Worm (Caenorhabditis elegans) whole organism, late embryonic: Measurements from ENCODE around the gene F01D5.10.

Experiments
- C08G9.2 ChIP-seq: sonication (generic microtip); optimal IDR thresholded peaks from 2 replicates; lab custom pipeline; 2016; ENCODE audit warnings: mild to moderate bottlenecking, missing genetic modification characterization, moderate library complexity, missing compliant biosample characterization
- C38D4.7 ChIP-seq: fragments of 200-800 bp; sonication (Bioruptor generic); optimal IDR thresholded peaks from 2 replicates; lab custom pipeline; 2018; ENCODE audit warnings: mild to moderate bottlenecking, missing genetic modification characterization, moderate library complexity, missing compliant biosample characterization
- F13H6.1 ChIP-seq: sonication (generic microtip); optimal IDR thresholded peaks from 2 replicates; lab custom pipeline; 2016; ENCODE audit warnings: missing genetic modification characterization, missing compliant biosample characterization
- K02D7.2 ChIP-seq: sonication (generic microtip); optimal IDR thresholded peaks from 2 replicates; lab custom pipeline; 2017; ENCODE audit warnings: mild to moderate bottlenecking, missing genetic modification characterization, missing compliant biosample characterization
- T23F11.4 ChIP-seq: fragments of 200-800 bp; sonication (Bioruptor generic); optimal IDR thresholded peaks from 2 replicates; lab custom pipeline; 2018; ENCODE audit warnings: mild to moderate bottlenecking, missing genetic modification characterization, missing compliant biosample characterization
- ahr-1 ChIP-seq: sonication (generic microtip); optimal IDR thresholded peaks from 2 replicates; lab custom pipeline; 2016; ENCODE audit warnings: missing genetic modification characterization, missing compliant biosample characterization
- ceh-14 ChIP-seq: sonication (generic microtip); optimal IDR thresholded peaks from 2 replicates; lab custom pipeline; 2016; ENCODE audit warnings: missing genotype, missing genetic modification characterization, missing compliant biosample characterization
- ceh-22 ChIP-seq: sonication (generic microtip); optimal IDR thresholded peaks from 2 replicates; lab custom pipeline; 2017; ENCODE audit warnings: missing biosample characterization, missing genetic modification characterization
- ceh-24 ChIP-seq: sonication (generic microtip); optimal IDR thresholded peaks from 2 replicates; lab custom pipeline; 2016; ENCODE audit warnings: mild to moderate bottlenecking, missing genetic modification characterization, missing compliant biosample characterization
- ceh-34 ChIP-seq: sonication (generic microtip); optimal IDR thresholded peaks from 2 replicates; lab custom pipeline; 2016; ENCODE audit warnings: mild to moderate bottlenecking, missing genetic modification characterization, missing compliant biosample characterization
- ceh-45 ChIP-seq: fragments of 200-800 bp; sonication (Bioruptor generic); IDR thresholded peaks from 2 replicates; pipeline ENCODE4 v1.3.6; 2022; ENCODE audit warnings: missing genetic modification reagents, missing genetic modification characterization, missing compliant biosample characterization
- ceh-6 ChIP-seq: fragments of 200-800 bp; sonication (Bioruptor generic); optimal IDR thresholded peaks from 2 replicates; lab custom pipeline; 2018; ENCODE audit warnings: mild to moderate bottlenecking, missing genetic modification characterization, missing compliant biosample characterization
- che-1 ChIP-seq: sonication (generic microtip); optimal IDR thresholded peaks from 2 replicates; lab custom pipeline; 2016; ENCODE audit warnings: mild to moderate bottlenecking, missing genetic modification characterization, missing compliant biosample characterization
- dmd-4 ChIP-seq: sonication (generic microtip); optimal IDR thresholded peaks from 2 replicates; lab custom pipeline; 2016; ENCODE audit warnings: borderline replicate concordance, missing genetic modification characterization, missing compliant biosample characterization
- dve-1 ChIP-seq: sonication (generic microtip); optimal IDR thresholded peaks from 2 replicates; lab custom pipeline; 2017; ENCODE audit warnings: antibody characterized with exemption, mild to moderate bottlenecking, missing genetic modification characterization, missing compliant biosample characterization
- elt-4 ChIP-seq: sonication (generic microtip); optimal IDR thresholded peaks from 2 replicates; lab custom pipeline; 2016; ENCODE audit warnings: missing genetic modification characterization, missing compliant biosample characterization
- eyg-1 ChIP-seq: sonication (generic microtip); optimal IDR thresholded peaks from 2 replicates; lab custom pipeline; 2016; ENCODE audit warnings: missing genotype, missing genetic modification characterization, missing compliant biosample characterization
- fax-1 ChIP-seq: sonication (generic microtip); optimal IDR thresholded peaks from 2 replicates; lab custom pipeline; 2016; ENCODE audit warnings: missing genotype, missing genetic modification characterization, missing compliant biosample characterization
- fkh-10 ChIP-seq: fragments of 150-350 bp; optimal IDR thresholded peaks from 2 replicates; lab custom pipeline; 2014; ENCODE audit warnings: missing biosample characterization, missing genetic modification reagents, missing genetic modification characterization
- gmeb-2 ChIP-seq: sonication (generic microtip); optimal IDR thresholded peaks from 2 replicates; lab custom pipeline; 2016; ENCODE audit warnings: missing genetic modification characterization, inconsistent platforms, missing compliant biosample characterization
- hlh-6 ChIP-seq: sonication (generic microtip); optimal IDR thresholded peaks from 2 replicates; lab custom pipeline; 2016; ENCODE audit warnings: missing genotype, missing genetic modification characterization, missing compliant biosample characterization
- hlh-8 ChIP-seq: sonication (generic microtip); optimal IDR thresholded peaks from 2 replicates; lab custom pipeline; 2016; ENCODE audit warnings: missing genotype, missing genetic modification characterization, missing compliant biosample characterization
- lim-6 ChIP-seq: sonication (generic microtip); optimal IDR thresholded peaks from 2 replicates; lab custom pipeline; 2016; ENCODE audit warnings: missing genetic modification characterization, missing compliant biosample characterization
- lin-11 ChIP-seq: fragments of 200-800 bp; sonication (Bioruptor generic); optimal IDR thresholded peaks from 2 replicates; lab custom pipeline; 2018; ENCODE audit warnings: mild to moderate bottlenecking, missing genetic modification characterization, missing compliant biosample characterization
- madf-2 ChIP-seq: sonication (generic microtip); optimal IDR thresholded peaks from 2 replicates; lab custom pipeline; 2017; ENCODE audit warnings: missing genetic modification characterization, missing compliant biosample characterization
- mec-3 ChIP-seq: sonication (generic microtip); optimal IDR thresholded peaks from 2 replicates; lab custom pipeline; 2016; ENCODE audit warnings: borderline replicate concordance, missing genetic modification characterization, missing compliant biosample characterization
- nfya-1 ChIP-seq: sonication (generic microtip); optimal IDR thresholded peaks from 2 replicates; lab custom pipeline; 2017; ENCODE audit warnings: missing genetic modification characterization, mild to moderate bottlenecking, missing compliant biosample characterization, antibody characterized with exemption, moderate library complexity
- nhr-11 ChIP-seq: fragments of 150-350 bp; optimal IDR thresholded peaks from 2 replicates; lab custom pipeline; 2014; ENCODE audit warnings: missing biosample characterization, missing genetic modification characterization
- odd-2 ChIP-seq: sonication (generic microtip); optimal IDR thresholded peaks from 2 replicates; lab custom pipeline; 2017; ENCODE audit warnings: antibody characterized with exemption, mild to moderate bottlenecking, missing genetic modification characterization, missing compliant biosample characterization
- pat-9 ChIP-seq: fragments of 200-800 bp; sonication (Bioruptor generic); optimal IDR thresholded peaks from 2 replicates; lab custom pipeline; 2018; ENCODE audit warnings: mild to moderate bottlenecking, missing genetic modification characterization, moderate library complexity, missing compliant biosample characterization
- pax-1 ChIP-seq: fragments of 150-350 bp; optimal IDR thresholded peaks from 2 replicates; lab custom pipeline; 2014; ENCODE audit warnings: missing biosample characterization, missing genetic modification characterization
- pha-2 ChIP-seq: sonication (generic microtip); optimal IDR thresholded peaks from 2 replicates; lab custom pipeline; 2017; ENCODE audit warnings: mild to moderate bottlenecking, missing genetic modification characterization, missing compliant biosample characterization
- pqm-1 ChIP-seq: sonication (generic microtip); optimal IDR thresholded peaks from 2 replicates; lab custom pipeline; 2016; ENCODE audit warnings: missing genetic modification characterization, missing compliant biosample characterization
- pros-1 ChIP-seq: fragments of 150-350 bp; optimal IDR thresholded peaks from 2 replicates; lab custom pipeline; 2014; ENCODE audit warnings: missing biosample characterization, missing genetic modification reagents, missing genetic modification characterization
- sdc-2 ChIP-seq: sonication (generic microtip); optimal IDR thresholded peaks from 2 replicates; lab custom pipeline; 2016; ENCODE audit warnings: missing genotype, missing genetic modification characterization, missing compliant biosample characterization
- sox-4 ChIP-seq: sonication (generic microtip); optimal IDR thresholded peaks from 2 replicates; lab custom pipeline; 2017; ENCODE audit warnings: mild to moderate bottlenecking, missing genetic modification characterization, inconsistent platforms, missing compliant biosample characterization
- syd-9 ChIP-seq: sonication (generic microtip); optimal IDR thresholded peaks from 2 replicates; lab custom pipeline; 2016; ENCODE audit warnings: mild to moderate bottlenecking, missing genetic modification characterization, moderate library complexity, missing compliant biosample characterization
- tbx-2 ChIP-seq: sonication (generic microtip); optimal IDR thresholded peaks from 2 replicates; lab custom pipeline; 2016; ENCODE audit warnings: missing genetic modification characterization, missing compliant biosample characterization
- tbx-7 ChIP-seq: sonication (generic microtip); optimal IDR thresholded peaks from 2 replicates; lab custom pipeline; 2016; ENCODE audit warnings: missing genotype, missing genetic modification characterization, missing compliant biosample characterization
- unc-3 ChIP-seq, 2 experiments: fragments of 200-800 bp in 1 of 2; sonication (Bioruptor generic) in 1 of 2; sonication (generic microtip) in 1 of 2; conservative IDR thresholded peaks in 1 of 2; optimal IDR thresholded peaks in 1 of 2; 2 replicates each; pipeline versions ENCODE4 v1.3.6 to Lab custom; 2016 to 2022; ENCODE audit warnings: missing compliant biosample characterization in 2 of 2, missing genetic modification characterization in 2 of 2, missing genetic modification reagents in 1 of 2
- unc-55 ChIP-seq: sonication (generic microtip); optimal IDR thresholded peaks from 2 replicates; lab custom pipeline; 2017; ENCODE audit warnings: missing biosample characterization, missing genetic modification reagents, missing genetic modification characterization
- zip-5 ChIP-seq: sonication (generic microtip); optimal IDR thresholded peaks from 2 replicates; lab custom pipeline; 2016; ENCODE audit warnings: missing genetic modification characterization, missing compliant biosample characterization
- ztf-16 ChIP-seq: sonication (generic microtip); optimal IDR thresholded peaks from 2 replicates; lab custom pipeline; 2017; ENCODE audit warnings: missing genetic modification characterization, missing compliant biosample characterization

The F01D5.10 gene

DNA sequence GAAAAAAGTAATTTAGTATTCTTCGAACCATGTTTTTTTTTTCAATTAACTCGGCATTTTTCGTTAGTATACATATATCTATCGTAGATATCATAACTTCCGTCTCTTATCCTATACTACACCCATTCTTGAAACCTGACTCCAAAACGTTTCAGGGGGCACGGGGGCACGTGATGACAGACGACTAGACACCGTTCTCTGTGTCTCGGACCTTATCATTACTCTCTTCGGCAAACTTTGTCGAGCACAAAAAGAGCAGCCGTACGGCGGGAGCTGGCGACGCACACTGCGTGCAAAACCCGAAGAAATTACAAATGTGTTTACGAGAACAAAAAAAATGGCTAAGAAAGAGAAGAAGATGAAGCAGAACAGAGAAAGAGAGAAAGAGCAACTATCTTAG lies 23.1 kb upstream of the F01D5.10 start (continued):
- TF ChIP-seq ceh-34 = peak; percentile 78
- TF ChIP-seq C08G9.2 (tag; lab: Kevin White, UChicago) = no peak
- TF ChIP-seq pax-1 (tag; lab: Kevin White, UChicago) = no peak
- TF ChIP-seq dve-1 (tag; lab: Kevin White, UChicago) = no peak
- TF ChIP-seq T23F11.4 = no peak
- no peak for TF ChIP-seq dmd-4 (tag; lab: Kevin White, UChicago)
- TF ChIP-seq madf-2 (tag; lab: Kevin White, UChicago) = no peak
- no peak for TF ChIP-seq sdc-2 (tag; lab: Kevin White, UChicago)
- no peak for TF ChIP-seq unc-3 (GFP tag; conservative IDR thresholded peaks at IDR 0.05; lab: Robert Waterston, UW)
- TF ChIP-seq unc-3 (tag; optimal IDR thresholded peaks at IDR 0.05; lab: Kevin White, UChicago) = no peak
- TF ChIP-seq ceh-24 = no peak
- TF ChIP-seq ztf-16 = no peak
- no peak for TF ChIP-seq F13H6.1 (tag; lab: Kevin White, UChicago)
- TF ChIP-seq elt-4 = no peak
- no peak for TF ChIP-seq fkh-10 (GFP tag; lab: Kevin White, UChicago)
- TF ChIP-seq ceh-22 (tag; lab: Kevin White, UChicago) = no peak
- TF ChIP-seq ceh-14 (tag; lab: Kevin White, UChicago) = peak; percentile 39
- no peak for TF ChIP-seq hlh-6 (tag; lab: Kevin White, UChicago)
- no peak for TF ChIP-seq C38D4.7 (GFP tag; lab: Kevin White, UChicago)
- TF ChIP-seq pha-2 (tag; lab: Kevin White, UChicago) = no peak
- TF ChIP-seq mec-3 (tag; lab: Kevin White, UChicago) = no peak
- no peak for TF ChIP-seq hlh-8
- no peak for TF ChIP-seq ceh-6 (GFP tag; lab: Kevin White, UChicago)
- TF ChIP-seq pqm-1 (tag; lab: Kevin White, UChicago) = no peak
- TF ChIP-seq nhr-11 (tag; lab: Kevin White, UChicago) = no peak
- TF ChIP-seq syd-9 (tag; lab: Kevin White, UChicago) = no peak
- TF ChIP-seq pros-1 (tag; lab: Kevin White, UChicago) = no peak
- no peak for TF ChIP-seq zip-5 (tag; lab: Kevin White, UChicago)
- TF ChIP-seq che-1 (tag; lab: Kevin White, UChicago) = no peak
- no peak for TF ChIP-seq lim-6
- no peak for TF ChIP-seq eyg-1 (tag; lab: Kevin White, UChicago)
- TF ChIP-seq K02D7.2 (tag; lab: Kevin White, UChicago) = no peak
- TF ChIP-seq fax-1 = no peak
- no peak for TF ChIP-seq unc-55 (GFP tag; lab: Kevin White, UChicago)
- no peak for TF ChIP-seq odd-2 (tag; lab: Kevin White, UChicago)
- no peak for TF ChIP-seq pat-9 (tag; lab: Kevin White, UChicago)
- no peak for TF ChIP-seq gmeb-2 (tag; lab: Kevin White, UChicago)
- no peak for TF ChIP-seq sox-4
- TF ChIP-seq tbx-7 (tag; lab: Kevin White, UChicago) = no peak
- no peak for TF ChIP-seq ceh-45
- TF ChIP-seq lin-11 (tag; lab: Kevin White, UChicago) = no peak
- no peak for TF ChIP-seq ahr-1
- TF ChIP-seq, all 69 proteins: peak for 8

DNA sequence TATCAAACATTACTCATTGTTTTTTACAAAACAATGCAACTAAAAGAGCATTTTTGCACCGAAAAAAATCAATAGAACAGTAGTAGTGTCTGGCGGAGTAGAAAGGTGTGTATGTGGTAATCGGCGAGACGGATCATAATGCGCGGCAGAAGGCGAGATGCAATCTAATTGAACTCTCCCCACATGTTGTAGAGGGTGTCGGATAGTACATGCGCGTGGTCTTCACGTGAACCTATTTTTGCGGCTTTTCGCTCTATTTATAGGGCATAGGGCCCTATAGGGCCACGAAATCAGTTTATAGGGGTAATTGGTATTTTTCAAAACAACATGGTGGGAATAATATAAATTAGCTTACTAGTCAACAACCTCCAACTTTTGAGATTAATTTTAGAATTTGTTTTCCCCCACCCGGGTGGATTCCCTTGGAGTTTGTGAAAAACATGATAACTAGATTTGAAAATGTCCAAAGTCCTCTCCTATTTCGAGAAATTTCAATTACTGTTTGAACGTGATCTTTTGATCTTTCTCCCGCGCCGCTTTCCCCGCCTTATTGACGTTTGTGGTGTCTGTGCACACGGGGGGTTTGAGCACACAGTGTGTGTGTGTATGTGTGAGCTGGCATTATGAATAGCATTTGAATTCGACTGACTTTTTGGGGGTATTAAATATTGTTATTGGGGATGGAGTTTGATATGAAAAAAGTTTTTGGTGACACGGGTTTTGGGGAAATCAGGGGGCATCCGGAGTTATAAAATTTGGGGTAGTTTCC lies 21.9 kb upstream of the F01D5.10 start:
- TF ChIP-seq dve-1 (tag; lab: Kevin White, UChicago) (peak; percentile 6), nfya-1 (tag; lab: Kevin White, UChicago) (no peak), odd-2 (tag; lab: Kevin White, UChicago) (no peak), ceh-24 (no peak), sox-4 (no peak), che-1 (tag; lab: Kevin White, UChicago) (no peak), tbx-2 (tag; lab: Kevin White, UChicago) (peak; percentile 19), ceh-22 (tag; lab: Kevin White, UChicago) (no peak)
